Fruit fly (Drosophila melanogaster): ENCODE data around the gene wac.

Gene wac

dm6 chr3L:246644-247199, 11.3 kb upstream of the wac start (continued):
- no peak for TF ChIP-seq hkb (optimal IDR thresholded peaks at IDR 0.05)
- TF ChIP-seq hkb (GFP tag; IDR thresholded peaks at IDR 0.05) = peak; percentile 13; the same call in 1 of the 2 replicates
- no peak for TF ChIP-seq Taf1 (GFP tag; IDR thresholded peaks at IDR 0.05)
- TF ChIP-seq CG8924 (tag; optimal IDR thresholded peaks at IDR 0.05) = no peak
- TF ChIP-seq ERR (GFP tag; optimal IDR thresholded peaks at IDR 0.05) = peak; percentile 24
- no peak for TF ChIP-seq dmrt99B (tag; optimal IDR thresholded peaks at IDR 0.05)
- TF ChIP-seq inv (GFP tag; IDR thresholded peaks at IDR 0.05; ENCODE audit: partially characterized antibody) = peak; percentile 57
- no peak for TF ChIP-seq CG17359 (tag; optimal IDR thresholded peaks at IDR 0.05)
- peak; percentile 72 for TF ChIP-seq Camta (GFP tag; optimal IDR thresholded peaks at IDR 0.05)
- peak; percentile 49 for TF ChIP-seq gfzf (GFP tag; optimal IDR thresholded peaks at IDR 0.05)
- no peak for TF ChIP-seq Stat92E (GFP tag; optimal IDR thresholded peaks at IDR 0.05)
- TF ChIP-seq CG6683 (GFP tag; optimal IDR thresholded peaks at IDR 0.05) = no peak
- no peak for TF ChIP-seq tx (GFP tag; optimal IDR thresholded peaks at IDR 0.05)
- no peak for TF ChIP-seq ttk (GFP tag; IDR thresholded peaks at IDR 0.05)
- TF ChIP-seq ac (GFP tag; optimal IDR thresholded peaks at IDR 0.05) = no peak
- TF ChIP-seq Dek (tag; optimal IDR thresholded peaks at IDR 0.05) = no peak
- no peak for TF ChIP-seq CG13296 (GFP tag; optimal IDR thresholded peaks at IDR 0.05)
- TF ChIP-seq slou (GFP tag; optimal IDR thresholded peaks at IDR 0.05) = no peak
- TF ChIP-seq gcm (GFP tag; optimal IDR thresholded peaks at IDR 0.05) = no peak
- TF ChIP-seq Trl (optimal IDR thresholded peaks at IDR 0.05) = no peak
- peak; percentile 50 for TF ChIP-seq Trl (GFP tag; optimal IDR thresholded peaks at IDR 0.05)
- no peak for TF ChIP-seq Atf6 (GFP tag; IDR thresholded peaks at IDR 0.05)
- no peak for TF ChIP-seq CG9817 (tag; optimal IDR thresholded peaks at IDR 0.05)
- peak; percentile 6 for TF ChIP-seq az2 (GFP tag; optimal IDR thresholded peaks at IDR 0.05)
- no peak for TF ChIP-seq GATAe (GFP tag; conservative IDR thresholded peaks at IDR 0.05)
- no peak for TF ChIP-seq PHDP (tag; optimal IDR thresholded peaks at IDR 0.05)
- TF ChIP-seq CG6854 (GFP tag; optimal IDR thresholded peaks at IDR 0.05) = no peak
- TF ChIP-seq pnt (GFP tag; optimal IDR thresholded peaks at IDR 0.05) = no peak
- TF ChIP-seq CG12104 (GFP tag; optimal IDR thresholded peaks at IDR 0.05) = no peak
- TF ChIP-seq CG8478 (optimal IDR thresholded peaks at IDR 0.05) = no peak
- TF ChIP-seq ab (GFP tag; optimal IDR thresholded peaks at IDR 0.05) = peak; percentile 48
- peak; percentile 52 for TF ChIP-seq Antp (GFP tag; optimal IDR thresholded peaks at IDR 0.05)
- TF ChIP-seq CG32767 (GFP tag; IDR thresholded peaks at IDR 0.05) = peak; percentile 33; the same call in 1 of the 2 replicates
- peak; percentile 40; the same call in 1 of the 2 replicates for TF ChIP-seq lmd (GFP tag; IDR thresholded peaks at IDR 0.05)
- no peak for TF ChIP-seq crol (GFP tag; IDR thresholded peaks at IDR 0.05)
- no peak for TF ChIP-seq CG15073 (GFP tag; optimal IDR thresholded peaks at IDR 0.05)
- no peak for TF ChIP-seq sim (GFP tag; IDR thresholded peaks at IDR 0.05)
- TF ChIP-seq CG3838 (GFP tag; optimal IDR thresholded peaks at IDR 0.05) = no peak
- no peak for TF ChIP-seq Hmr (GFP tag; optimal IDR thresholded peaks at IDR 0.05)
- TF ChIP-seq lilli (GFP tag; optimal IDR thresholded peaks at IDR 0.05) = peak; percentile 58
- TF ChIP-seq CG17612 (GFP tag; IDR thresholded peaks at IDR 0.05) = no peak
- TF ChIP-seq Side (GFP tag; optimal IDR thresholded peaks at IDR 0.05) = peak; percentile 54
- TF ChIP-seq Myb (GFP tag; optimal IDR thresholded peaks at IDR 0.05) = peak; percentile 98
- TF ChIP-seq CG13287 (GFP tag; IDR thresholded peaks at IDR 0.05; ENCODE audit: partially characterized antibody) = peak; percentile 66; the same call in 1 of the 2 replicates
- no peak for TF ChIP-seq CG18619 (GFP tag; optimal IDR thresholded peaks at IDR 0.05)
- TF ChIP-seq HLH54F (GFP tag; optimal IDR thresholded peaks at IDR 0.05) = peak; percentile 36
- TF ChIP-seq CG5180 (GFP tag; optimal IDR thresholded peaks at IDR 0.05) = peak; percentile 85
- TF ChIP-seq lab (GFP tag; optimal IDR thresholded peaks at IDR 0.05) = no peak
- TF ChIP-seq CG18476 (GFP tag; optimal IDR thresholded peaks at IDR 0.05) = no peak
- TF ChIP-seq trem (tag; optimal IDR thresholded peaks at IDR 0.05) = peak; percentile 83
- peak; percentile 97 for TF ChIP-seq Ets97D (GFP tag; optimal IDR thresholded peaks at IDR 0.05)
- TF ChIP-seq so (GFP tag; IDR thresholded peaks at IDR 0.05) = no peak

Measured in whole organism, embryonic.